Worm (Caenorhabditis elegans) whole organism, L2 larva: Measurements from ENCODE around the gene F57B9.8.

Experiments
- C34F6.9 ChIP-seq: fragments of 150-350 bp; optimal IDR thresholded peaks from 2 replicates; lab custom pipeline; 2014; ENCODE audit warnings: missing biosample characterization, missing genetic modification characterization
- F13H6.1 ChIP-seq: sonication (generic microtip); optimal IDR thresholded peaks from 2 replicates; lab custom pipeline; 2016; ENCODE audit warnings: missing genetic modification characterization, missing compliant biosample characterization
- R02D3.7 ChIP-seq: fragments of 150-350 bp; optimal IDR thresholded peaks from 2 replicates; lab custom pipeline; 2014; ENCODE audit warnings: missing biosample characterization, missing genetic modification characterization
- ZK546.5 ChIP-seq: sonication (generic microtip); optimal IDR thresholded peaks from 2 replicates; lab custom pipeline; 2017; ENCODE audit warnings: missing biosample characterization, missing genetic modification characterization
- alr-1 ChIP-seq: fragments of 150-350 bp; optimal IDR thresholded peaks from 2 replicates; lab custom pipeline; 2014; ENCODE audit warnings: missing biosample characterization, missing genetic modification characterization
- aly-2 ChIP-seq: fragments of 150-350 bp; optimal IDR thresholded peaks from 2 replicates; lab custom pipeline; 2014; ENCODE audit warnings: missing biosample characterization, missing genetic modification characterization
- ama-1 ChIP-seq: fragments of 150-350 bp; optimal IDR thresholded peaks from 2 replicates; lab custom pipeline; 2018; ENCODE audit warnings: inconsistent platforms
- blmp-1 ChIP-seq: sonication (generic microtip); optimal IDR thresholded peaks from 2 replicates; lab custom pipeline; 2017; ENCODE audit warnings: missing genetic modification characterization, mild to moderate bottlenecking, missing compliant biosample characterization, antibody characterized with exemption, moderate library complexity; ENCODE audit not compliant: insufficient read depth
- ceh-16 ChIP-seq: fragments of 150-350 bp; optimal IDR thresholded peaks from 2 replicates; lab custom pipeline; 2014; ENCODE audit warnings: missing biosample characterization, missing genetic modification characterization
- ceh-82 ChIP-seq: fragments of 150-350 bp; optimal IDR thresholded peaks from 2 replicates; lab custom pipeline; 2014; ENCODE audit warnings: missing biosample characterization, missing genetic modification characterization
- crh-2 ChIP-seq: sonication (generic microtip); optimal IDR thresholded peaks from 2 replicates; lab custom pipeline; 2017; ENCODE audit warnings: missing biosample characterization, missing genetic modification characterization
- dmd-4 ChIP-seq: sonication (generic microtip); optimal IDR thresholded peaks from 2 replicates; lab custom pipeline; 2017; ENCODE audit warnings: missing biosample characterization, missing genetic modification characterization
- egl-27 ChIP-seq: sonication (generic microtip); optimal IDR thresholded peaks from 3 replicates; lab custom pipeline; 2017; ENCODE audit warnings: missing biosample characterization, missing genetic modification reagents, missing genetic modification characterization
- elt-1 ChIP-seq: fragments of 150-350 bp; optimal IDR thresholded peaks from 2 replicates; lab custom pipeline; 2014; ENCODE audit warnings: missing biosample characterization, missing genetic modification characterization
- elt-3 ChIP-seq: sonication (generic microtip); optimal IDR thresholded peaks from 2 replicates; lab custom pipeline; 2017; ENCODE audit warnings: missing biosample characterization, missing genetic modification characterization
- fos-1 ChIP-seq: fragments of 150-350 bp; optimal IDR thresholded peaks from 2 replicates; lab custom pipeline; 2014; ENCODE audit warnings: missing biosample characterization, missing genetic modification characterization
- gmeb-1 ChIP-seq: fragments of 150-350 bp; optimal IDR thresholded peaks from 2 replicates; lab custom pipeline; 2014; ENCODE audit warnings: missing biosample characterization, missing genetic modification characterization
- lin-11 ChIP-seq: fragments of 150-350 bp; sonication (generic microtip); optimal IDR thresholded peaks from 2 replicates; lab custom pipeline; 2014; ENCODE audit warnings: missing biosample characterization, missing genetic modification characterization, inconsistent platforms, mixed read lengths
- lin-13 ChIP-seq: fragments of 150-350 bp; optimal IDR thresholded peaks from 2 replicates; lab custom pipeline; 2014; ENCODE audit warnings: missing biosample characterization, missing genetic modification reagents, missing genetic modification characterization
- lsy-2 ChIP-seq, 2 experiments: fragments of 150-350 bp in 1 of 2; sonication (generic microtip) in 1 of 2; optimal IDR thresholded peaks; 2 replicates each; lab custom pipeline; 2014 to 2017; ENCODE audit warnings: missing biosample characterization in 2 of 2, missing genetic modification characterization in 2 of 2
- mab-5 ChIP-seq: fragments of 150-350 bp; optimal IDR thresholded peaks from 2 replicates; lab custom pipeline; 2014; ENCODE audit warnings: missing biosample characterization, missing genetic modification characterization
- mbf-1 ChIP-seq: sonication (generic microtip); optimal IDR thresholded peaks from 2 replicates; lab custom pipeline; 2017; ENCODE audit warnings: missing biosample characterization, missing genetic modification characterization
- mdl-1 ChIP-seq, 2 experiments: fragments of 150-350 bp in 1 of 2; sonication (generic microtip) in 1 of 2; optimal IDR thresholded peaks; 2 replicates each; lab custom pipeline; 2017; ENCODE audit warnings: missing biosample characterization in 2 of 2, missing genetic modification characterization in 2 of 2
- nhr-11 ChIP-seq: fragments of 150-350 bp; optimal IDR thresholded peaks from 2 replicates; lab custom pipeline; 2014; ENCODE audit warnings: missing biosample characterization, missing genetic modification characterization
- nhr-12 ChIP-seq: fragments of 150-350 bp; optimal IDR thresholded peaks from 2 replicates; lab custom pipeline; 2014; ENCODE audit warnings: missing biosample characterization, missing genetic modification characterization
- nhr-129 ChIP-seq: fragments of 150-350 bp; optimal IDR thresholded peaks from 2 replicates; lab custom pipeline; 2014; ENCODE audit warnings: missing biosample characterization, missing genetic modification characterization
- nhr-21 ChIP-seq: fragments of 150-350 bp; optimal IDR thresholded peaks from 2 replicates; lab custom pipeline; 2014; ENCODE audit warnings: missing biosample characterization, missing genetic modification characterization
- nhr-23 ChIP-seq: fragments of 150-350 bp; optimal IDR thresholded peaks from 2 replicates; lab custom pipeline; 2014; ENCODE audit warnings: missing biosample characterization, missing genetic modification reagents, missing genetic modification characterization
- nhr-237 ChIP-seq: fragments of 150-350 bp; optimal IDR thresholded peaks from 2 replicates; lab custom pipeline; 2014; ENCODE audit warnings: missing biosample characterization, missing genetic modification characterization
- nhr-25 ChIP-seq: fragments of 150-350 bp; sonication (generic microtip); optimal IDR thresholded peaks from 3 replicates; lab custom pipeline; 2014; ENCODE audit warnings: missing biosample characterization, missing genetic modification characterization
- nhr-6 ChIP-seq: fragments of 150-350 bp; optimal IDR thresholded peaks from 2 replicates; lab custom pipeline; 2014; ENCODE audit warnings: missing biosample characterization, missing genetic modification characterization
- nhr-77 ChIP-seq: fragments of 150-350 bp; optimal IDR thresholded peaks from 2 replicates; lab custom pipeline; 2014; ENCODE audit warnings: missing biosample characterization, missing genetic modification characterization
- peb-1 ChIP-seq: fragments of 150-350 bp; optimal IDR thresholded peaks from 2 replicates; lab custom pipeline; 2014; ENCODE audit warnings: missing biosample characterization, missing genetic modification characterization
- sem-4 ChIP-seq: fragments of 150-350 bp; optimal IDR thresholded peaks from 2 replicates; lab custom pipeline; 2014; ENCODE audit warnings: missing biosample characterization, missing genetic modification reagents, missing genetic modification characterization
- skn-1 ChIP-seq: sonication (generic microtip); optimal IDR thresholded peaks from 2 replicates; lab custom pipeline; 2017; ENCODE audit warnings: missing biosample characterization, missing genetic modification characterization
- sma-3 ChIP-seq: sonication (generic microtip); optimal IDR thresholded peaks from 2 replicates; lab custom pipeline; 2016; ENCODE audit warnings: missing genetic modification reagents, missing genetic modification characterization, missing compliant biosample characterization
- sma-9 ChIP-seq, 2 experiments: fragments of 150-350 bp in 1 of 2; sonication (generic microtip) in 1 of 2; optimal IDR thresholded peaks; 2 replicates each; lab custom pipeline; 2014 to 2016; ENCODE audit warnings: missing genetic modification characterization in 2 of 2, mild to moderate bottlenecking in 1 of 2, missing biosample characterization in 1 of 2, missing compliant biosample characterization in 1 of 2, missing genetic modification reagents in 1 of 2, moderate library complexity in 1 of 2
- snpc-4 ChIP-seq: fragments of 150-350 bp; optimal IDR thresholded peaks from 2 replicates; lab custom pipeline; 2014; ENCODE audit warnings: missing biosample characterization, missing genetic modification characterization
- unc-39 ChIP-seq: fragments of 150-350 bp; optimal IDR thresholded peaks from 2 replicates; lab custom pipeline; 2014; ENCODE audit warnings: missing biosample characterization, missing genetic modification characterization
- unc-55 ChIP-seq: fragments of 150-350 bp; sonication (generic microtip); optimal IDR thresholded peaks from 3 replicates; lab custom pipeline; 2014; ENCODE audit warnings: missing biosample characterization, missing genetic modification reagents, missing genetic modification characterization
- unc-62 ChIP-seq: fragments of 150-350 bp; optimal IDR thresholded peaks from 2 replicates; lab custom pipeline; 2014; ENCODE audit warnings: missing biosample characterization, missing genetic modification reagents, missing genetic modification characterization
- zag-1 ChIP-seq: fragments of 150-350 bp; optimal IDR thresholded peaks from 2 replicates; lab custom pipeline; 2014; ENCODE audit warnings: missing biosample characterization, missing genetic modification characterization
- ztf-1 ChIP-seq: fragments of 200-800 bp; sonication (Bioruptor generic); conservative IDR thresholded peaks from 2 replicates; pipeline ENCODE4 v1.3.6; 2022; ENCODE audit warnings: missing genetic modification characterization, missing compliant biosample characterization
- ztf-11 ChIP-seq: sonication (generic microtip); optimal IDR thresholded peaks from 2 replicates; lab custom pipeline; 2017; ENCODE audit warnings: missing biosample characterization, missing genetic modification characterization
- ztf-4 ChIP-seq: fragments of 150-350 bp; optimal IDR thresholded peaks from 2 replicates; lab custom pipeline; 2014; ENCODE audit warnings: missing biosample characterization, missing genetic modification characterization

F57B9.8 gene

DNA sequence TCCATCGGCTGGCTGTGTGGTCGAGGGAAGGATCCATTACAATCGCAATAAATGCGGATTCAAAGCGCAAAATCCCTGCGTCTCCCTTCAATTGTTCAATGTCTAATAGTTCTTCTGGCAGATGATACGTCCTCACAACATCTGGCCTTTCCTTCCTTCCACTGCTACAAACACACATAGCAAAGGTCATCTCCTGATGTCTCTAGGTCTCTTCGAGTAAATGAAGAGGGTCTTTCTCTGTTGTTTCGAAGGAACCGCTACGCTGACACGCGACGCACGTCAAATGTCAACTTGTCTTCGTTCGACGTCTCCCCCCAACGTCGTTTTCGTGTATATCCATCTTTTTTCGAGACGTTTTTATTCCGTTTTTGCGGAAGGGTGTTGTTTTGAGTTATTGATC, 43.8 kb upstream of the F57B9.8 start (continued):
- TF ChIP-seq ceh-16 (tag; lab: Kevin White, UChicago) (no peak), lsy-2 (tag; optimal IDR thresholded peaks at IDR 0.05; lab: Kevin White, UChicago) (peak; percentile 52 to 89), blmp-1 (tag; lab: Kevin White, UChicago) (peak; percentile 64), unc-62 (GFP tag; lab: Kevin White, UChicago) (peak; percentile 90), mdl-1 (tag; optimal IDR thresholded peaks at IDR 0.05; lab: Kevin White, UChicago) (peak in 1 of 2 experiments; percentile 5)

DNA sequence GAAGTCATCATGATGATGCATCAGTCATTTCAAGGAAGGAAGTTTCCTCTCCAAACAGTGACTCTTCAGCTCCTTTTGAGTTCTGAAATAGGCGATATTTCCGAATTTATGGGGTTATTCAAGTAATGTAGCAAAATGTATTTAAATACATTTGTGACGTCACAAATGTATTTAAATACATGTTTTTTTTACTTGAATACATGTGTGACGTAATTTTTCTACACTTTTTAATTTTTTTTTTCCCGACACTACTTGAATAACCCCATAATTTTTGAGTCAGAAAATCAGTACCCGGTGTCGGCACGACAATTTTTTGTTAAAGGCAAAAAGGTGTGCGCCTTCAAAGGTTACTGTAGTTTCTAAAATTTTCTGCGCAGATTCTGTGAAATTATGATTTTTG, 39.8 kb upstream of the F57B9.8 start:
- no peak for TF ChIP-seq alr-1 (tag; lab: Kevin White, UChicago)
- no peak for TF ChIP-seq nhr-237 (tag; lab: Kevin White, UChicago)
- TF ChIP-seq blmp-1 (tag; lab: Kevin White, UChicago), result no peak

DNA sequence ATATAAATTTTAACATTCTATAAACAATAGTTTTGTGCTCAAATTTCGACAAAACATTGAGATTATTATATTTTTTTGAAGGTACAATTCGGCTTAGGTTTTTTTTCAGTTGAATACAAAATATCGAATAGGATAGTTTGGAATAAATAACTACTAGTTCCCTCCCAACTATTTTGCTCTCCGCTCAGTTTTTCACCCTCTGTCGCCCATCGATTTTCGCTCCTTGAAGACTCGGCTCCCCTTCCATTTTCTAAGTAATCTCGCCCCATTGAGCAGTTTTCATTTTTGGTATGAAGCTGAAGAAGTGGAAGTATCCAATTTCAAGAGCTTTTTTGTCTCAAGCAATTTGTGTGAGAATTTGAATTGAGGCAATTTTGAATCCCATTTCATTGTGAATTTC, 38.6 kb upstream of the F57B9.8 start, which contains the start of gene F31E3.2:
Gene F31E3.2 (plus strand): TSS at position 301 of the 400 bp plus-strand sequence.
- TF ChIP-seq F13H6.1 (tag; lab: Kevin White, UChicago) (no peak), nhr-6 (no peak), C34F6.9 (tag; lab: Kevin White, UChicago) (peak; percentile 40), lsy-2 (tag; optimal IDR thresholded peaks at IDR 0.05; lab: Kevin White, UChicago) (peak in 1 of 2 experiments; percentile 27), unc-55 (peak; percentile 40), unc-62 (GFP tag; lab: Kevin White, UChicago) (no peak), gmeb-1 (tag; lab: Kevin White, UChicago) (no peak), lin-13 (GFP tag; lab: Kevin White, UChicago) (no peak), crh-2 (no peak), egl-27 (no peak)

DNA sequence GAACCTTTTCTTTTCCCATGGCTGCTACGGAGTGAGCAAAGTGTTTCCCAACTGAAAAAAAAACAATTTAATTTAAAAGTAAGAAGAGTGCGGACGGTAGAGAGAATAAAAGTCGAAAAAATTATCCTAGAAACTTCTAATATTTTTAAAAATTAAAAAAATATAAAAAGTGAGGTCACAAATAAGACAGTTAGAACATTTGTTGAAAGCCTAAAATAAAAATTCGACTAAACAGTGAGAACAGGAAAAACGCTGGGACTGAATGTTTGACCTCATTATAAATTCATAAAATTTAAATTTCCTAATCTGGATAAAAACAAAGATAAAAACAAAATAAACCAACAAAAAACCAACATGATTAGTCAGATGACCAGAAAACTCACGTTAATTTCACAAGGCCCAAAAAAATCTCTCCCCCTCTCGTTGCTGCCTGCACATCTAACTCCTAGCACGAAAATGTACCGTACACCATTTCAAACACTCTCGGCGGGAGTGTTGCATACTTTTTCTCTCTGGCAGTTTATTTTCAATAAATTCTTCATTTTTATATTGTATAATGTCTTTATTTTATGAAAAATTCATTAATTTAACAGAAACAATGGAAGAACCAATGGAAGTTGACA, 36.7 kb upstream of the F57B9.8 start, which contains the start of the genes eef-1A.1 and rfc-4:
Gene eef-1A.1 (minus strand): TSS at position 51 of the 623 bp plus-strand sequence.
Gene rfc-4 (plus strand): TSS at position 592 of the 623 bp plus-strand sequence.
- TF ChIP-seq ztf-4 (tag; lab: Kevin White, UChicago) (peak; percentile 88), nhr-77 (tag; lab: Kevin White, UChicago) (peak; percentile 71), elt-3 (tag; lab: Kevin White, UChicago) (no peak), ztf-11 (tag; lab: Kevin White, UChicago) (no peak), nhr-6 (peak; percentile 97), ztf-1 (GFP tag; lab: Robert Waterston, UW) (no peak), ama-1 (lab: Kevin White, UChicago) (peak; percentile 90), nhr-129 (tag; lab: Kevin White, UChicago) (peak; percentile 99), ceh-16 (tag; lab: Kevin White, UChicago) (peak; percentile 87), nhr-25 (peak; percentile 98), ZK546.5 (tag; lab: Kevin White, UChicago) (peak; percentile 98), zag-1 (tag; lab: Kevin White, UChicago) (peak; percentile 83), mbf-1 (no peak), elt-1 (tag; lab: Kevin White, UChicago) (no peak), C34F6.9 (tag; lab: Kevin White, UChicago) (peak; percentile 100), egl-27 (peak; percentile 55), blmp-1 (tag; lab: Kevin White, UChicago) (peak; percentile 86), crh-2 (peak; percentile 98), aly-2 (tag; lab: Kevin White, UChicago) (no peak), unc-62 (GFP tag; lab: Kevin White, UChicago) (no peak), lsy-2 (tag; optimal IDR thresholded peaks at IDR 0.05; lab: Kevin White, UChicago) (peak; percentile 98 to 100), nhr-12 (tag; lab: Kevin White, UChicago) (peak; percentile 68), lin-13 (GFP tag; lab: Kevin White, UChicago) (peak; percentile 97), snpc-4 (tag; lab: Kevin White, UChicago) (peak; percentile 86), sem-4 (tag; lab: Kevin White, UChicago) (peak; percentile 96), dmd-4 (tag; lab: Kevin White, UChicago) (no peak), nhr-23 (no peak), sma-3 (GFP tag; lab: Kevin White, UChicago) (peak; percentile 98), nhr-11 (tag; lab: Kevin White, UChicago) (no peak), lin-11 (tag; lab: Kevin White, UChicago) (peak; percentile 98), mdl-1 (tag; optimal IDR thresholded peaks at IDR 0.05; lab: Kevin White, UChicago) (peak in 1 of 2 experiments; percentile 78), mab-5 (peak; percentile 92), nhr-21 (peak; percentile 95), peb-1 (tag; lab: Kevin White, UChicago) (no peak), unc-39 (tag; lab: Kevin White, UChicago) (no peak), skn-1 (tag; lab: Kevin White, UChicago) (peak; percentile 91), ceh-82 (tag; lab: Kevin White, UChicago) (peak; percentile 81), alr-1 (tag; lab: Kevin White, UChicago) (no peak), R02D3.7 (tag; lab: Kevin White, UChicago) (peak; percentile 79), gmeb-1 (tag; lab: Kevin White, UChicago) (peak; percentile 97), sma-9 (GFP tag; optimal IDR thresholded peaks at IDR 0.05; lab: Kevin White, UChicago) (peak; percentile 93), sma-9 (tag; optimal IDR thresholded peaks at IDR 0.05; lab: Kevin White, UChicago) (no peak), fos-1 (tag; lab: Kevin White, UChicago) (peak; percentile 98)
